Worm (Caenorhabditis elegans): ENCODE results near the gene zmp-6.

ce11 chrIII:7199467-7199866 lies 48.2 kb downstream of the zmp-6 start:
- TF ChIP-seq tbx-37 (GFP tag; conservative IDR thresholded peaks at IDR 0.05) (no peak), ets-7 (tag; optimal IDR thresholded peaks at IDR 0.05) (no peak), F13C5.2 (tag; optimal IDR thresholded peaks at IDR 0.05) (no peak), tbx-11 (GFP tag; IDR thresholded peaks at IDR 0.05) (no peak), B0310.2 (tag; optimal IDR thresholded peaks at IDR 0.05) (no peak)
